Worm (Caenorhabditis elegans): Measurements from ENCODE around the gene srh-80.

The srh-80 gene

ce11 chrV:219632-220031, at the start of gene srh-80:
TSS of gene srh-80 (plus strand) at chrV:219932.
- TF ChIP-seq ztf-4 (tag; optimal IDR thresholded peaks at IDR 0.05) (no peak), nhr-129 (tag; optimal IDR thresholded peaks at IDR 0.05) (no peak), C34F6.9 (tag; optimal IDR thresholded peaks at IDR 0.05) (no peak), nhr-21 (tag; optimal IDR thresholded peaks at IDR 0.05) (no peak), fos-1 (tag; optimal IDR thresholded peaks at IDR 0.05) (no peak), elt-1 (tag; optimal IDR thresholded peaks at IDR 0.05) (no peak), peb-1 (tag; optimal IDR thresholded peaks at IDR 0.05) (no peak), nhr-23 (tag; optimal IDR thresholded peaks at IDR 0.05) (no peak), crh-2 (tag; optimal IDR thresholded peaks at IDR 0.05) (no peak), unc-55 (GFP tag; optimal IDR thresholded peaks at IDR 0.05) (no peak), snpc-4 (tag; optimal IDR thresholded peaks at IDR 0.05) (no peak), ztf-11 (tag; optimal IDR thresholded peaks at IDR 0.05) (no peak), mbf-1 (tag; optimal IDR thresholded peaks at IDR 0.05) (no peak), blmp-1 (tag; optimal IDR thresholded peaks at IDR 0.05; ENCODE audit: insufficient read depth) (no peak), skn-1 (tag; optimal IDR thresholded peaks at IDR 0.05) (no peak), lin-11 (tag; optimal IDR thresholded peaks at IDR 0.05) (no peak), nhr-11 (tag; optimal IDR thresholded peaks at IDR 0.05) (no peak), dmd-4 (tag; optimal IDR thresholded peaks at IDR 0.05) (no peak), lsy-2 (tag; optimal IDR thresholded peaks at IDR 0.05) (no peak), elt-3 (tag; optimal IDR thresholded peaks at IDR 0.05) (no peak)

ce11 chrV:172110-172509, 47.6 kb upstream of the srh-80 start, which contains the start of gene cfap-36:
TSS of gene cfap-36 (minus strand) at chrV:172210.
- TF ChIP-seq unc-62 (GFP tag; optimal IDR thresholded peaks at IDR 0.05) (no peak), mbf-1 (tag; optimal IDR thresholded peaks at IDR 0.05) (no peak), ceh-16 (tag; optimal IDR thresholded peaks at IDR 0.05) (no peak), ama-1 (optimal IDR thresholded peaks at IDR 0.05) (no peak), peb-1 (tag; optimal IDR thresholded peaks at IDR 0.05) (no peak), gmeb-1 (tag; optimal IDR thresholded peaks at IDR 0.05) (no peak), zag-1 (tag; optimal IDR thresholded peaks at IDR 0.05) (no peak), C34F6.9 (tag; optimal IDR thresholded peaks at IDR 0.05) (no peak), alr-1 (tag; optimal IDR thresholded peaks at IDR 0.05) (no peak), mab-5 (tag; optimal IDR thresholded peaks at IDR 0.05) (no peak), dmd-4 (tag; optimal IDR thresholded peaks at IDR 0.05) (no peak), elt-1 (tag; optimal IDR thresholded peaks at IDR 0.05) (no peak), nhr-10 (tag; optimal IDR thresholded peaks at IDR 0.05) (no peak), sma-9 (GFP tag; optimal IDR thresholded peaks at IDR 0.05) (no peak), sma-9 (tag; optimal IDR thresholded peaks at IDR 0.05) (no peak)

- TF ChIP-seq lsy-2 (tag; optimal IDR thresholded peaks at IDR 0.05) = no peak
- TF ChIP-seq ztf-4 (tag; optimal IDR thresholded peaks at IDR 0.05) = no peak
These were observed 46.3 kb upstream of the srh-80 start for ce11 chrV:173437-173836.

- TF ChIP-seq ceh-82 (tag; optimal IDR thresholded peaks at IDR 0.05) = no peak
- TF ChIP-seq elt-3 (tag; optimal IDR thresholded peaks at IDR 0.05) = no peak
- no peak for TF ChIP-seq fos-1 (tag; optimal IDR thresholded peaks at IDR 0.05)
These were observed 45.2 kb upstream of the srh-80 start for ce11 chrV:174520-174919.

ce11 chrV:176870-177467, 42.8 kb upstream of the srh-80 start, which contains the start of gene cul-3:
TSS of gene cul-3 (plus strand) at chrV:177417.
- peak; percentile 48 for TF ChIP-seq lin-13 (GFP tag; optimal IDR thresholded peaks at IDR 0.05)
- TF ChIP-seq dmd-4 (tag; optimal IDR thresholded peaks at IDR 0.05) = no peak
- TF ChIP-seq alr-1 (tag; optimal IDR thresholded peaks at IDR 0.05) = no peak
- TF ChIP-seq nhr-6 (tag; optimal IDR thresholded peaks at IDR 0.05) = no peak
- TF ChIP-seq ztf-11 (tag; optimal IDR thresholded peaks at IDR 0.05) = no peak
- TF ChIP-seq elt-1 (tag; optimal IDR thresholded peaks at IDR 0.05) = no peak
- peak; percentile 36 for TF ChIP-seq nhr-21 (tag; optimal IDR thresholded peaks at IDR 0.05)
- no peak for TF ChIP-seq sma-9 (GFP tag; optimal IDR thresholded peaks at IDR 0.05)
- no peak for TF ChIP-seq sma-9 (tag; optimal IDR thresholded peaks at IDR 0.05)
- TF ChIP-seq skn-1 (tag; optimal IDR thresholded peaks at IDR 0.05) = no peak
- TF ChIP-seq nhr-77 (tag; optimal IDR thresholded peaks at IDR 0.05) = no peak
- TF ChIP-seq nhr-10 (tag; optimal IDR thresholded peaks at IDR 0.05) = peak; percentile 39
- no peak for TF ChIP-seq nhr-23 (tag; optimal IDR thresholded peaks at IDR 0.05)
- TF ChIP-seq ztf-1 (GFP tag; conservative IDR thresholded peaks at IDR 0.05) = no peak
- no peak for TF ChIP-seq lin-39 (tag; optimal IDR thresholded peaks at IDR 0.05)
- peak; percentile 15 for TF ChIP-seq fos-1 (tag; optimal IDR thresholded peaks at IDR 0.05)
- TF ChIP-seq peb-1 (tag; optimal IDR thresholded peaks at IDR 0.05) = no peak
- TF ChIP-seq elt-3 (tag; optimal IDR thresholded peaks at IDR 0.05) = no peak
- no peak for TF ChIP-seq nhr-12 (tag; optimal IDR thresholded peaks at IDR 0.05)
- TF ChIP-seq ztf-4 (tag; optimal IDR thresholded peaks at IDR 0.05) = peak; percentile 3
- peak; percentile 42 for TF ChIP-seq egl-27 (tag; optimal IDR thresholded peaks at IDR 0.05)
- TF ChIP-seq mbf-1 (tag; optimal IDR thresholded peaks at IDR 0.05) = no peak
- TF ChIP-seq mab-5 (tag; optimal IDR thresholded peaks at IDR 0.05) = peak; percentile 28
- TF ChIP-seq ceh-82 (tag; optimal IDR thresholded peaks at IDR 0.05) = no peak
- TF ChIP-seq nhr-25 (tag; optimal IDR thresholded peaks at IDR 0.05) = peak; percentile 61
- TF ChIP-seq crh-2 (tag; optimal IDR thresholded peaks at IDR 0.05) = peak; percentile 72
- no peak for TF ChIP-seq snpc-4 (tag; optimal IDR thresholded peaks at IDR 0.05)
- TF ChIP-seq sma-3 (GFP tag; optimal IDR thresholded peaks at IDR 0.05) = peak; percentile 39
- TF ChIP-seq lin-11 (tag; optimal IDR thresholded peaks at IDR 0.05) = peak; percentile 19
- no peak for TF ChIP-seq blmp-1 (tag; optimal IDR thresholded peaks at IDR 0.05; ENCODE audit: insufficient read depth)
- TF ChIP-seq nhr-11 (tag; optimal IDR thresholded peaks at IDR 0.05) = no peak
- TF ChIP-seq R02D3.7 (tag; optimal IDR thresholded peaks at IDR 0.05) = no peak
- TF ChIP-seq unc-39 (tag; optimal IDR thresholded peaks at IDR 0.05) = no peak
- no peak for TF ChIP-seq nhr-237 (tag; optimal IDR thresholded peaks at IDR 0.05)
